Worm (Caenorhabditis elegans) whole organism, midembryonic: ENCODE data around the gene ZK218.3.

ENCODE experiments used
- T22C8.4 ChIP-seq: fragments of 200-800 bp; sonication (Bioruptor generic); IDR thresholded peaks from 2 replicates; pipeline ENCODE4 v1.3.6; 2022; ENCODE audit warnings: missing genetic modification characterization, missing compliant biosample characterization
- tab-1 ChIP-seq: fragments of 200-800 bp; sonication (Bioruptor generic); IDR thresholded peaks from 2 replicates; pipeline ENCODE4 v1.3.6; 2022; ENCODE audit warnings: missing genetic modification characterization, missing compliant biosample characterization

DNA sequence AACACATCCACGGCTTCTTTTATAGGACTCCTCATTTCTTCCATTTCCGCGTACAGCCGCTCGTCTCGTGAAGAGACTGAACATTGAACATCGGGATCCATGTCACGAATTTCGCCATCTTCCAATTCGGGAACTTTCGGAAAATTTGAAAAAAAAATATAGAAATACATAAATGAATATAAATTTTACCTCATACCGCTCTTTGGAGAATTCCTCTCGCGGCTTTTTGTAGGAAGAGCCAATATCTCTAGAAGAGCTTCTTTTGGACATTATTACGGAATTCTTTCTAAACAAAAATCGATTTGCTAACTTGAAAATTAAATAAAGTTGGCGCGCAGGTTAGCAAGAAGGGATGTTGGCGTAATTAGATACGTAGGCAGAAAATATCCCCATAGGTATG, 15.9 kb downstream of the ZK218.3 start, which contains the start of gene T05E12.9:
- TF ChIP-seq tab-1 (GFP tag; lab: Robert Waterston, UW) (no peak), T22C8.4 (GFP tag; lab: Robert Waterston, UW) (no peak)
